Worm (Caenorhabditis elegans) whole organism, L3 larva: Measurements from ENCODE around the gene gnrr-6.

Source experiments
- R02D3.7 ChIP-seq: fragments of 150-350 bp; optimal IDR thresholded peaks from 2 replicates; lab custom pipeline; 2014; ENCODE audit warnings: missing biosample characterization, missing genetic modification characterization
- ZK546.5 ChIP-seq: sonication (generic microtip); optimal IDR thresholded peaks from 2 replicates; lab custom pipeline; 2017; ENCODE audit warnings: missing biosample characterization, missing genetic modification characterization
- ceh-16 ChIP-seq: sonication (generic microtip); optimal IDR thresholded peaks from 2 replicates; lab custom pipeline; 2017; ENCODE audit warnings: missing biosample characterization, missing genetic modification characterization
- elt-2 ChIP-seq: sonication (generic microtip); optimal IDR thresholded peaks from 2 replicates; lab custom pipeline; 2016; ENCODE audit warnings: missing genetic modification reagents, mild to moderate bottlenecking, missing genetic modification characterization, missing compliant biosample characterization
- fos-1 ChIP-seq: fragments of 150-350 bp; optimal IDR thresholded peaks from 2 replicates; lab custom pipeline; 2014; ENCODE audit warnings: missing biosample characterization, missing genetic modification characterization
- lin-15B ChIP-seq: fragments of 150-350 bp; optimal IDR thresholded peaks from 2 replicates; lab custom pipeline; 2014; ENCODE audit warnings: missing biosample characterization, missing genetic modification characterization
- lsy-12 ChIP-seq: sonication (generic microtip); optimal IDR thresholded peaks from 2 replicates; lab custom pipeline; 2016; ENCODE audit warnings: mild to moderate bottlenecking, missing genetic modification characterization, missing compliant biosample characterization
- mdl-1 ChIP-seq: fragments of 150-350 bp; optimal IDR thresholded peaks from 2 replicates; lab custom pipeline; 2014; ENCODE audit warnings: missing biosample characterization, missing genetic modification characterization
- nhr-11 ChIP-seq: fragments of 150-350 bp; optimal IDR thresholded peaks from 2 replicates; lab custom pipeline; 2014; ENCODE audit warnings: missing biosample characterization, missing genetic modification characterization
- nhr-237 ChIP-seq: fragments of 150-350 bp; optimal IDR thresholded peaks from 2 replicates; lab custom pipeline; 2014; ENCODE audit warnings: missing biosample characterization, missing genetic modification characterization
- pha-4 ChIP-seq: fragments of 150-350 bp; optimal IDR thresholded peaks from 2 replicates; lab custom pipeline; 2014; ENCODE audit warnings: missing biosample characterization, missing genetic modification reagents, missing genetic modification characterization
- pqm-1 ChIP-seq: fragments of 150-350 bp; optimal IDR thresholded peaks from 2 replicates; lab custom pipeline; 2017; ENCODE audit warnings: missing biosample characterization, missing genetic modification characterization, inconsistent platforms
- unc-39 ChIP-seq: sonication (generic microtip); optimal IDR thresholded peaks from 4 replicates; lab custom pipeline; 2017; ENCODE audit warnings: missing biosample characterization, missing genetic modification characterization
- unc-62 ChIP-seq: fragments of 150-350 bp; sonication (generic microtip); optimal IDR thresholded peaks from 4 replicates; lab custom pipeline; 2014; ENCODE audit warnings: missing biosample characterization, missing genetic modification reagents, missing genetic modification characterization

- peak; percentile 80 for TF ChIP-seq elt-2 (tag; lab: Kevin White, UChicago)
- TF ChIP-seq pqm-1 (tag; lab: Kevin White, UChicago): peak; percentile 62
- TF ChIP-seq nhr-11 (tag; lab: Kevin White, UChicago): peak; percentile 25
- TF ChIP-seq mdl-1 (tag; lab: Kevin White, UChicago): no peak
- peak; percentile 74 for TF ChIP-seq lsy-12 (tag; lab: Kevin White, UChicago)
- peak; percentile 96 for TF ChIP-seq pha-4
- TF ChIP-seq lin-15B: peak; percentile 52
- no peak for TF ChIP-seq unc-39 (tag; lab: Kevin White, UChicago)
- TF ChIP-seq fos-1 (tag; lab: Kevin White, UChicago): no peak
- no peak for TF ChIP-seq ZK546.5 (tag; lab: Kevin White, UChicago)
- TF ChIP-seq unc-62 (GFP tag; lab: Kevin White, UChicago): no peak
- TF ChIP-seq nhr-237 (tag; lab: Kevin White, UChicago): no peak
- TF ChIP-seq ceh-16 (tag; lab: Kevin White, UChicago): no peak
- peak; percentile 52 for TF ChIP-seq R02D3.7 (tag; lab: Kevin White, UChicago)
Measured at ce11 chrX:11206953-11207352, 28.3 kb downstream of the gnrr-6 start, which contains the start of gene hst-2.
